Worm (Caenorhabditis elegans) whole organism, young adult: ENCODE measurements around the gene Y48G9A.11.

Experiments used
- B0019.2 ChIP-seq: fragments of 200-800 bp; sonication (Bioruptor generic); conservative IDR thresholded peaks from 2 replicates; pipeline ENCODE4 v1.3.6; 2022; ENCODE audit warnings: missing genetic modification reagents, missing genetic modification characterization, missing compliant biosample characterization
- F22D6.2 ChIP-seq: sonication (generic microtip); optimal IDR thresholded peaks from 2 replicates; lab custom pipeline; 2016; ENCODE audit warnings: mild to moderate bottlenecking, missing genetic modification characterization, missing compliant biosample characterization
- F33H1.4 ChIP-seq: fragments of 200-800 bp; sonication (Bioruptor generic); IDR thresholded peaks from 2 replicates; pipeline ENCODE4 v1.3.6; 2022; ENCODE audit warnings: missing genetic modification reagents, missing genetic modification characterization, missing compliant biosample characterization
- F39B2.1 ChIP-seq: fragments of 200-800 bp; sonication (Bioruptor generic); IDR thresholded peaks from 2 replicates; pipeline ENCODE4 v1.3.6; 2022; ENCODE audit warnings: missing genetic modification reagents, missing genetic modification characterization, missing compliant biosample characterization
- F49E8.2 ChIP-seq: sonication (generic microtip); optimal IDR thresholded peaks from 3 replicates; lab custom pipeline; 2017; ENCODE audit warnings: missing genetic modification characterization, mild to moderate bottlenecking, missing compliant biosample characterization, antibody characterized with exemption, moderate library complexity; ENCODE audit not compliant: insufficient read depth
- Y53G8AR.9 ChIP-seq: fragments of 200-800 bp; sonication (Bioruptor generic); conservative IDR thresholded peaks from 2 replicates; pipeline ENCODE4 v1.3.6; 2022; ENCODE audit warnings: missing genetic modification reagents, missing genetic modification characterization, missing compliant biosample characterization
- Y56A3A.18 ChIP-seq: fragments of 200-800 bp; sonication (Bioruptor generic); IDR thresholded peaks from 2 replicates; pipeline ENCODE4 v1.3.6; 2022; ENCODE audit warnings: missing genetic modification reagents, missing genetic modification characterization, missing compliant biosample characterization
- Y95B8A.8 ChIP-seq: fragments of 200-800 bp; sonication (Bioruptor generic); IDR thresholded peaks from 2 replicates; pipeline ENCODE4 v1.3.6; 2022; ENCODE audit warnings: missing genetic modification reagents, missing genetic modification characterization, missing compliant biosample characterization
- aptf-3 ChIP-seq: fragments of 200-800 bp; sonication (Bioruptor generic); IDR thresholded peaks from 2 replicates; pipeline ENCODE4 v1.3.6; 2022; ENCODE audit warnings: missing genetic modification characterization, missing compliant biosample characterization
- athp-1 ChIP-seq: sonication (generic microtip); optimal IDR thresholded peaks from 2 replicates; lab custom pipeline; 2017; ENCODE audit warnings: mild to moderate bottlenecking, missing genetic modification characterization, missing compliant biosample characterization
- ccch-3 ChIP-seq: fragments of 200-800 bp; sonication (Bioruptor generic); optimal IDR thresholded peaks from 2 replicates; lab custom pipeline; 2018; ENCODE audit warnings: mild to moderate bottlenecking, missing genetic modification characterization, missing compliant biosample characterization
- ceh-100 ChIP-seq: fragments of 200-800 bp; sonication (Bioruptor generic); IDR thresholded peaks from 2 replicates; pipeline ENCODE4 v1.3.6; 2022; ENCODE audit warnings: missing genetic modification reagents, missing genetic modification characterization, missing compliant biosample characterization
- die-1 ChIP-seq: sonication (generic microtip); optimal IDR thresholded peaks from 2 replicates; lab custom pipeline; 2016; ENCODE audit warnings: missing genotype, mild to moderate bottlenecking, missing genetic modification characterization, missing compliant biosample characterization
- dpff-1 ChIP-seq: sonication (generic microtip); optimal IDR thresholded peaks from 2 replicates; lab custom pipeline; 2017; ENCODE audit warnings: mild to moderate bottlenecking, missing genetic modification characterization, missing compliant biosample characterization
- egl-44 ChIP-seq: fragments of 200-800 bp; sonication (Bioruptor generic); IDR thresholded peaks from 2 replicates; pipeline ENCODE4 v1.3.6; 2022; ENCODE audit warnings: missing genetic modification reagents, missing genetic modification characterization, missing compliant biosample characterization
- egrh-3 ChIP-seq: fragments of 200-800 bp; sonication (Bioruptor generic); IDR thresholded peaks from 2 replicates; pipeline ENCODE4 v1.3.6; 2022; ENCODE audit warnings: missing genetic modification reagents, missing genetic modification characterization, missing compliant biosample characterization
- hlh-12 ChIP-seq: sonication (generic microtip); optimal IDR thresholded peaks from 2 replicates; lab custom pipeline; 2016; ENCODE audit warnings: missing genetic modification characterization, missing compliant biosample characterization
- hmg-20 ChIP-seq: fragments of 200-800 bp; sonication (Bioruptor generic); IDR thresholded peaks from 2 replicates; pipeline ENCODE4 v1.3.6; 2022; ENCODE audit warnings: missing genetic modification reagents, missing genetic modification characterization, missing compliant biosample characterization
- hsf-1 ChIP-seq: fragments of 200-800 bp; sonication (Bioruptor generic); IDR thresholded peaks from 2 replicates; pipeline ENCODE4 v1.3.6; 2022; ENCODE audit warnings: missing genetic modification reagents, missing genetic modification characterization, missing compliant biosample characterization
- lag-1 ChIP-seq: fragments of 200-800 bp; sonication (Bioruptor generic); IDR thresholded peaks from 2 replicates; pipeline ENCODE4 v1.3.6; 2022; ENCODE audit warnings: missing genetic modification reagents, missing genetic modification characterization, missing compliant biosample characterization
- lin-26 ChIP-seq: fragments of 200-800 bp; sonication (Bioruptor generic); IDR thresholded peaks from 2 replicates; pipeline ENCODE4 v1.3.6; 2022; ENCODE audit warnings: missing genetic modification reagents, missing genetic modification characterization, missing compliant biosample characterization
- lin-54 ChIP-seq: fragments of 200-800 bp; sonication (Bioruptor generic); optimal IDR thresholded peaks from 2 replicates; lab custom pipeline; 2018; ENCODE audit warnings: mild to moderate bottlenecking, missing genetic modification characterization, missing compliant biosample characterization
- madf-8 ChIP-seq: fragments of 200-800 bp; sonication (Bioruptor generic); conservative IDR thresholded peaks from 2 replicates; pipeline ENCODE4 v1.3.6; 2022; ENCODE audit warnings: missing genetic modification reagents, missing genetic modification characterization, missing compliant biosample characterization
- mcd-1 ChIP-seq: fragments of 200-800 bp; sonication (Bioruptor generic); IDR thresholded peaks from 2 replicates; pipeline ENCODE4 v1.3.6; 2022; ENCODE audit warnings: missing genetic modification reagents, missing genetic modification characterization, missing compliant biosample characterization
- mes-4 ChIP-seq: sonication (generic microtip); optimal IDR thresholded peaks from 2 replicates; lab custom pipeline; 2016; ENCODE audit warnings: missing genotype, missing genetic modification characterization, missing compliant biosample characterization
- nfya-1 ChIP-seq: sonication (generic microtip); optimal IDR thresholded peaks from 2 replicates; lab custom pipeline; 2017; ENCODE audit warnings: antibody characterized with exemption, missing compliant biosample characterization, missing genetic modification characterization, borderline replicate concordance; ENCODE audit not compliant: insufficient read depth
- nfya-2 ChIP-seq: fragments of 200-800 bp; sonication (Bioruptor generic); IDR thresholded peaks from 2 replicates; pipeline ENCODE4 v1.3.6; 2022; ENCODE audit warnings: missing genetic modification reagents, missing genetic modification characterization, missing compliant biosample characterization
- nhr-179 ChIP-seq: sonication (generic microtip); optimal IDR thresholded peaks from 2 replicates; lab custom pipeline; 2016; ENCODE audit warnings: mild to moderate bottlenecking, missing genetic modification characterization, missing compliant biosample characterization
- nhr-90 ChIP-seq: sonication (generic microtip); optimal IDR thresholded peaks from 2 replicates; lab custom pipeline; 2016; ENCODE audit warnings: missing genotype, mild to moderate bottlenecking, missing genetic modification characterization, missing compliant biosample characterization
- snpc-1.3 ChIP-seq: sonication (generic microtip); optimal IDR thresholded peaks from 2 replicates; lab custom pipeline; 2017; ENCODE audit warnings: missing genetic modification characterization, mild to moderate bottlenecking, missing compliant biosample characterization, antibody characterized with exemption, moderate library complexity, missing genotype, missing genetic modification reagents; ENCODE audit not compliant: insufficient read depth
- sptf-2 ChIP-seq: fragments of 200-800 bp; sonication (Bioruptor generic); optimal IDR thresholded peaks from 2 replicates; lab custom pipeline; 2018; ENCODE audit warnings: mild to moderate bottlenecking, missing genetic modification characterization, missing compliant biosample characterization
- tbp1 ChIP-seq: fragments of 200-800 bp; sonication (Bioruptor generic); optimal IDR thresholded peaks from 2 replicates; lab custom pipeline; 2018; ENCODE audit warnings: mild to moderate bottlenecking, missing genetic modification characterization, missing compliant biosample characterization
- tlf-1 ChIP-seq: fragments of 200-800 bp; sonication (Bioruptor generic); optimal IDR thresholded peaks from 2 replicates; lab custom pipeline; 2018; ENCODE audit warnings: mild to moderate bottlenecking, missing genetic modification characterization, missing compliant biosample characterization
- unc-130 ChIP-seq: sonication (generic microtip); optimal IDR thresholded peaks from 2 replicates; lab custom pipeline; 2016; ENCODE audit warnings: missing genetic modification reagents, missing genetic modification characterization, missing compliant biosample characterization
- xnd-1 ChIP-seq: sonication (generic microtip); optimal IDR thresholded peaks from 2 replicates; lab custom pipeline; 2016; ENCODE audit warnings: missing genotype, missing genetic modification reagents, missing genetic modification characterization, missing compliant biosample characterization
- zfh-2 ChIP-seq: fragments of 200-800 bp; sonication (Bioruptor generic); conservative IDR thresholded peaks from 2 replicates; pipeline ENCODE4 v1.3.6; 2022; ENCODE audit warnings: missing genetic modification reagents, missing genetic modification characterization, missing compliant biosample characterization
- ztf-22 ChIP-seq: fragments of 200-800 bp; sonication (Bioruptor generic); optimal IDR thresholded peaks from 2 replicates; lab custom pipeline; 2018; ENCODE audit warnings: mild to moderate bottlenecking, missing genetic modification characterization, moderate library complexity, missing compliant biosample characterization
- ztf-26 ChIP-seq: sonication (generic microtip); optimal IDR thresholded peaks from 2 replicates; lab custom pipeline; 2017; ENCODE audit warnings: missing genetic modification characterization, missing compliant biosample characterization
- ztf-28 ChIP-seq: fragments of 200-800 bp; sonication (Bioruptor generic); IDR thresholded peaks from 2 replicates; pipeline ENCODE4 v1.3.6; 2022; ENCODE audit warnings: missing genetic modification reagents, missing genetic modification characterization, missing compliant biosample characterization

The Y48G9A.11 gene

DNA sequence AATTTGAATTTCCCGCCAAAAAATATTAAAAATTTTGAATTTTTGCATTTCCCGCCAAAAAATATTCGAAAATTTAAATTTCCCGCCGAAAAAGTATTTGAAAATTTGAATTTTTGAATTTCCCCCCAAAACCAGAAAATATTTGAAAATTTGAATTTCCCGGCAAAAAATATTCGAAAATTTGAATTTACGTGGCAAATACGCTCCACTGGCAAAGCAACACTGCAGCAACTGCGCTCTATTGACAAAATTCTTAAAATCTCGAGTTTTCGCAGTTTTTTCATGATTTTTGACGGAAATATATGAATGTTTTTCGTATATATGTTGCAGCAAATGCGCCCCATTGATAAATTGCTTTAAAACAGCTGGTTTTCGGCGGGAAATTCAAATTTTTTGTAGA is 5.3 kb downstream of the Y48G9A.11 start (continued):
- TF ChIP-seq nfya-2 (GFP tag; lab: Robert Waterston, UW) (no peak), dpff-1 (no peak), Y56A3A.18 (GFP tag; lab: Robert Waterston, UW) (no peak), lag-1 (no peak), F39B2.1 (GFP tag; lab: Robert Waterston, UW) (no peak), hmg-20 (GFP tag; lab: Robert Waterston, UW) (no peak), mes-4 (no peak), nhr-90 (no peak), ztf-22 (GFP tag; lab: Kevin White, UChicago) (no peak), die-1 (no peak), madf-8 (no peak), hlh-12 (tag; lab: Kevin White, UChicago) (no peak), ceh-100 (GFP tag; lab: Robert Waterston, UW) (no peak), ztf-28 (GFP tag; lab: Robert Waterston, UW) (no peak), F49E8.2 (tag; lab: Kevin White, UChicago) (no peak), mcd-1 (peak; percentile 84), ztf-26 (no peak), Y95B8A.8 (no peak), xnd-1 (tag; lab: Kevin White, UChicago) (peak; percentile 15), nfya-1 (no peak), tbp1 (no peak), aptf-3 (GFP tag; lab: Robert Waterston, UW) (no peak), Y53G8AR.9 (GFP tag; lab: Robert Waterston, UW) (no peak), sptf-2 (no peak), B0019.2 (GFP tag; lab: Robert Waterston, UW) (no peak), lin-26 (GFP tag; lab: Robert Waterston, UW) (no peak), lin-54 (peak; percentile 79), F33H1.4 (peak; percentile 41; the same call in 1 of the 2 replicates), unc-130 (GFP tag; lab: Kevin White, UChicago) (no peak), ccch-3 (GFP tag; lab: Kevin White, UChicago) (no peak), tlf-1 (GFP tag; lab: Kevin White, UChicago) (no peak), F22D6.2 (tag; lab: Kevin White, UChicago) (no peak), egl-44 (no peak), nhr-179 (tag; lab: Kevin White, UChicago) (no peak)

DNA sequence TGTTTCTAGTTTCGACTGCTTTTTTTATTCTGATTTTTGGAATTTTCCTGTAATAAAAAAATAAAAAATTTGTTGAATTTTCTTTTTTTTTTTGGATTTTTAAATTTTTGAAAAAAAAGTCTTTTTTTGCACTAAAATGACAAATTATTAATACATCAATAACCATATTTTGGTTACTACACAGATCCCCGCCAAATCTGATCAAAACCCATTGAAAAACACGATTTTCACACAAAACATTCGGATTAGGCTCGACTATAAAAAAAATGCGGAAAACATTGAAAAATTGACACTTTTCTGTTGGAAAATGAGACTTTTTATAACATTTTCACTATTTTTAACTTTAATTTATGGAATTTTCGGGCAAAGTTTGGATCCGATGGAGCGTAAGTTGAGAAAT is 6.4 kb downstream of the Y48G9A.11 start, which contains the start of gene Y48G9A.7:
Y48G9A.7 (plus strand) TSS at position 301 of the 400 bp plus-strand sequence.
- no peak for TF ChIP-seq snpc-1.3 (tag; lab: Kevin White, UChicago)
- TF ChIP-seq hsf-1 (GFP tag; lab: Robert Waterston, UW), result no peak
- TF ChIP-seq F49E8.2 (tag; lab: Kevin White, UChicago), result no peak
- TF ChIP-seq tlf-1 (GFP tag; lab: Kevin White, UChicago), result no peak

DNA sequence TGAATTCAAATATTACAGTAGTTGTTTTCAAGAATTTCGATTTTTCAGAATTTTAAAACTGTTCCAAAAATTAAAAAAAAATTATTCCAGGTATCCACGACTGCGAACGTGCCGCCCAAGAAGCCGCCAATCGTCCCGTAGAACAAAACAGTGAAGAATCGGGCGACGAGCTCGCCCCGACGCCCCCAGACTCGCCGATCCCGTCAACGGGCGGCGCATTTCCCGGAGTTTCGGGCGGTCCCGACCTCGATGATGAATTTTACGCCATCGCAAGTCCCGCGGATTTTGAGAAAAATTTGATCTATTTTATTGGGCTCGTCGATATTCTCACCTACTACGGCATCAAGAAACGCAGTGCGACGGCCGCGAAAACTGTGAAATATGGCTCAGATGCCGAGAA is 10.8 kb downstream of the Y48G9A.11 start:
- TF ChIP-seq athp-1 (tag; lab: Kevin White, UChicago) (no peak), egrh-3 (peak; percentile 15; the same call in 1 of the 2 replicates), zfh-2 (peak; percentile 80)
